Worm (Caenorhabditis elegans): Measurements from ENCODE around the gene srlf-9.

ce11 chrIII:13359256-13359655 lies 42.3 kb downstream of the srlf-9 start, which contains the start of gene F53A2.9:
- no peak for TF ChIP-seq lin-13 (tag; optimal IDR thresholded peaks at IDR 0.05)
- no peak for TF ChIP-seq nhr-12 (tag; optimal IDR thresholded peaks at IDR 0.05)
- no peak for TF ChIP-seq snpc-4 (tag; optimal IDR thresholded peaks at IDR 0.05)
- TF ChIP-seq sptf-1 (tag; optimal IDR thresholded peaks at IDR 0.05), result no peak
- TF ChIP-seq elt-1 (tag; optimal IDR thresholded peaks at IDR 0.05; ENCODE audit: borderline replicate concordance, insufficient read depth), result no peak
- TF ChIP-seq flh-1 (GFP tag; optimal IDR thresholded peaks at IDR 0.05), result no peak
- no peak for TF ChIP-seq unc-62 (GFP tag; optimal IDR thresholded peaks at IDR 0.05)
- no peak for TF ChIP-seq sem-2 (GFP tag; optimal IDR thresholded peaks at IDR 0.05)
- no peak for TF ChIP-seq mep-1 (tag; optimal IDR thresholded peaks at IDR 0.05)
- no peak for TF ChIP-seq ceh-43 (GFP tag; optimal IDR thresholded peaks at IDR 0.05)
- no peak for TF ChIP-seq elt-3 (tag; optimal IDR thresholded peaks at IDR 0.05)
- no peak for TF ChIP-seq tbx-8 (GFP tag; optimal IDR thresholded peaks at IDR 0.05)
- TF ChIP-seq unc-39 (tag; optimal IDR thresholded peaks at IDR 0.05), result no peak
